Worm (Caenorhabditis elegans) whole organism, L3 larva: ENCODE results near the gene T08D10.4.

Experiments
- ZK546.5 ChIP-seq: sonication (generic microtip); optimal IDR thresholded peaks from 2 replicates; lab custom pipeline; 2017; ENCODE audit warnings: missing biosample characterization, missing genetic modification characterization
- aly-2 ChIP-seq: fragments of 150-350 bp; optimal IDR thresholded peaks from 2 replicates; lab custom pipeline; 2014; ENCODE audit warnings: missing biosample characterization, missing genetic modification characterization
- ama-1 ChIP-seq: fragments of 150-350 bp; optimal IDR thresholded peaks from 2 replicates; lab custom pipeline; 2018
- ceh-16 ChIP-seq: sonication (generic microtip); optimal IDR thresholded peaks from 2 replicates; lab custom pipeline; 2017; ENCODE audit warnings: missing biosample characterization, missing genetic modification characterization
- ceh-82 ChIP-seq: fragments of 150-350 bp; optimal IDR thresholded peaks from 2 replicates; lab custom pipeline; 2014; ENCODE audit warnings: missing biosample characterization, missing genetic modification characterization
- ceh-9 ChIP-seq: sonication (generic microtip); optimal IDR thresholded peaks from 2 replicates; lab custom pipeline; 2018; ENCODE audit warnings: missing biosample characterization, missing genetic modification characterization
- daf-12 ChIP-seq: fragments of 150-350 bp; optimal IDR thresholded peaks from 2 replicates; lab custom pipeline; 2014; ENCODE audit warnings: missing biosample characterization, missing genetic modification reagents, missing genetic modification characterization
- egl-27 ChIP-seq: sonication (generic microtip); optimal IDR thresholded peaks from 4 replicates; lab custom pipeline; 2017; ENCODE audit warnings: missing biosample characterization, missing genetic modification reagents, missing genetic modification characterization
- egl-5 ChIP-seq: fragments of 150-350 bp; optimal IDR thresholded peaks from 2 replicates; lab custom pipeline; 2017; ENCODE audit warnings: missing biosample characterization, missing genetic modification reagents, missing genetic modification characterization, inconsistent platforms
- elt-1 ChIP-seq: fragments of 150-350 bp; optimal IDR thresholded peaks from 2 replicates; lab custom pipeline; 2014; ENCODE audit warnings: missing biosample characterization, missing genetic modification characterization
- elt-2 ChIP-seq: sonication (generic microtip); optimal IDR thresholded peaks from 2 replicates; lab custom pipeline; 2016; ENCODE audit warnings: missing genetic modification reagents, mild to moderate bottlenecking, missing genetic modification characterization, missing compliant biosample characterization
- elt-3 ChIP-seq, 3 experiments: fragments of 150-350 bp in 1 of 3; sonication (generic microtip) in 2 of 3; optimal IDR thresholded peaks; 2 replicates in 2 of 3; 4 replicates in 1 of 3; lab custom pipeline; 2014 to 2017; ENCODE audit warnings: missing biosample characterization in 3 of 3, missing genetic modification characterization in 3 of 3
- eor-1 ChIP-seq, 2 experiments: fragments of 150-350 bp; optimal IDR thresholded peaks; 2 replicates each; lab custom pipeline; 2014 to 2018; ENCODE audit warnings: missing biosample characterization in 2 of 2, missing genetic modification characterization in 2 of 2
- fkh-10 ChIP-seq: sonication (generic microtip); optimal IDR thresholded peaks from 2 replicates; lab custom pipeline; 2017; ENCODE audit warnings: missing biosample characterization, missing genetic modification reagents, missing genetic modification characterization
- fkh-2 ChIP-seq: fragments of 150-350 bp; optimal IDR thresholded peaks from 2 replicates; lab custom pipeline; 2014; ENCODE audit warnings: missing biosample characterization, missing genetic modification reagents, missing genetic modification characterization
- hmg-11 ChIP-seq: sonication (generic microtip); optimal IDR thresholded peaks from 2 replicates; lab custom pipeline; 2016; ENCODE audit warnings: missing genetic modification characterization, missing compliant biosample characterization
- lin-15B ChIP-seq: fragments of 150-350 bp; optimal IDR thresholded peaks from 2 replicates; lab custom pipeline; 2014; ENCODE audit warnings: missing biosample characterization, missing genetic modification characterization
- lin-39 ChIP-seq: fragments of 150-350 bp; optimal IDR thresholded peaks from 2 replicates; lab custom pipeline; 2018; ENCODE audit warnings: missing biosample characterization, missing genetic modification reagents, missing genetic modification characterization
- lsy-12 ChIP-seq: sonication (generic microtip); optimal IDR thresholded peaks from 2 replicates; lab custom pipeline; 2016; ENCODE audit warnings: mild to moderate bottlenecking, missing genetic modification characterization, missing compliant biosample characterization
- mdl-1 ChIP-seq: fragments of 150-350 bp; optimal IDR thresholded peaks from 2 replicates; lab custom pipeline; 2014; ENCODE audit warnings: missing biosample characterization, missing genetic modification characterization
- mml-1 ChIP-seq: fragments of 150-350 bp; sonication (generic microtip); optimal IDR thresholded peaks from 3 replicates; lab custom pipeline; 2014; ENCODE audit warnings: missing biosample characterization, missing genetic modification characterization
- nfya-1 ChIP-seq: sonication (generic microtip); optimal IDR thresholded peaks from 2 replicates; lab custom pipeline; 2017; ENCODE audit warnings: missing genetic modification characterization, mild to moderate bottlenecking, missing compliant biosample characterization, antibody characterized with exemption, moderate library complexity; ENCODE audit not compliant: insufficient read depth
- nhr-12 ChIP-seq: fragments of 150-350 bp; optimal IDR thresholded peaks from 2 replicates; lab custom pipeline; 2014; ENCODE audit warnings: missing biosample characterization, missing genetic modification characterization
- nhr-23 ChIP-seq: fragments of 150-350 bp; optimal IDR thresholded peaks from 2 replicates; lab custom pipeline; 2014; ENCODE audit warnings: missing biosample characterization, missing genetic modification reagents, missing genetic modification characterization
- nhr-237 ChIP-seq: fragments of 150-350 bp; optimal IDR thresholded peaks from 2 replicates; lab custom pipeline; 2014; ENCODE audit warnings: missing biosample characterization, missing genetic modification characterization
- nhr-25 ChIP-seq: sonication (generic microtip); optimal IDR thresholded peaks from 2 replicates; lab custom pipeline; 2017; ENCODE audit warnings: missing biosample characterization, missing genetic modification characterization
- nhr-28 ChIP-seq: fragments of 150-350 bp; optimal IDR thresholded peaks from 2 replicates; lab custom pipeline; 2014; ENCODE audit warnings: missing biosample characterization, missing genetic modification characterization
- nhr-43 ChIP-seq: sonication (generic microtip); optimal IDR thresholded peaks from 2 replicates; lab custom pipeline; 2016; ENCODE audit warnings: mild to moderate bottlenecking, missing genetic modification characterization, missing compliant biosample characterization; ENCODE audit not compliant: poor library complexity, severe bottlenecking
- nhr-76 ChIP-seq: fragments of 150-350 bp; sonication (generic microtip); optimal IDR thresholded peaks from 5 replicates; lab custom pipeline; 2014; ENCODE audit warnings: missing biosample characterization, missing genetic modification characterization
- nhr-77 ChIP-seq: fragments of 150-350 bp; optimal IDR thresholded peaks from 2 replicates; lab custom pipeline; 2014; ENCODE audit warnings: missing biosample characterization, missing genetic modification characterization
- pqm-1 ChIP-seq: fragments of 150-350 bp; optimal IDR thresholded peaks from 2 replicates; lab custom pipeline; 2017; ENCODE audit warnings: missing biosample characterization, missing genetic modification characterization, inconsistent platforms
- sea-2 ChIP-seq: fragments of 150-350 bp; sonication (generic microtip); optimal IDR thresholded peaks from 4 replicates; lab custom pipeline; 2014; ENCODE audit warnings: missing biosample characterization, missing genetic modification reagents, missing genetic modification characterization
- skn-1 ChIP-seq: fragments of 150-350 bp; optimal IDR thresholded peaks from 2 replicates; lab custom pipeline; 2014; ENCODE audit warnings: missing biosample characterization, missing genetic modification characterization
- snpc-4 ChIP-seq: fragments of 150-350 bp; optimal IDR thresholded peaks from 2 replicates; lab custom pipeline; 2014; ENCODE audit warnings: missing biosample characterization, missing genetic modification characterization
- tbx-2 ChIP-seq: sonication (generic microtip); optimal IDR thresholded peaks from 2 replicates; lab custom pipeline; 2016; ENCODE audit warnings: mild to moderate bottlenecking, missing genetic modification characterization, missing compliant biosample characterization
- unc-39 ChIP-seq: sonication (generic microtip); optimal IDR thresholded peaks from 4 replicates; lab custom pipeline; 2017; ENCODE audit warnings: missing biosample characterization, missing genetic modification characterization
- unc-62 ChIP-seq: fragments of 150-350 bp; sonication (generic microtip); optimal IDR thresholded peaks from 4 replicates; lab custom pipeline; 2014; ENCODE audit warnings: missing biosample characterization, missing genetic modification reagents, missing genetic modification characterization
- zag-1 ChIP-seq: fragments of 150-350 bp; optimal IDR thresholded peaks from 2 replicates; lab custom pipeline; 2014; ENCODE audit warnings: missing biosample characterization, missing genetic modification characterization
- ztf-11 ChIP-seq: fragments of 150-350 bp; optimal IDR thresholded peaks from 2 replicates; lab custom pipeline; 2014; ENCODE audit warnings: missing biosample characterization, missing genetic modification characterization
- ztf-4 ChIP-seq: fragments of 150-350 bp; optimal IDR thresholded peaks from 2 replicates; lab custom pipeline; 2014; ENCODE audit warnings: missing biosample characterization, missing genetic modification characterization

T08D10.4 gene

DNA sequence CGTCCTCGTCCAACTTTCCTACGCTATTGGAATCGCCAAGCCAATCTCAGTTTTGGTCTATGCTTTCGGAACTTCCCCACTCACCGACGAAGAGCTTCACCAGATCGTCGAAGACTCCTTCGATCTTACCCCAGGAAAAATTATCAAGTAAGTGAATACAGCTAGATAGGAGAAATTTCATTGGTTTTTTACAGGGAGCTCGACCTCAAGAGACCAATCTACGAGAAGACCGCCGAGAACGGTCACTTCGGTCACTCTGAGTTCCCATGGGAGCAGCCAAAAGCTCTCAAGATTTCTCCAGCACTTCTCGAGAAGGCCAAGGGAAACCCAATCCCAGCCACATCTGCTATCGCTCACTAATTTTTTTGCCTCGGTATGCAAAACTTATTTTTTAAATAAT, 13.9 kb upstream of the T08D10.4 start:
- no peak for TF ChIP-seq nhr-77
- no peak for TF ChIP-seq elt-3 (tag; optimal IDR thresholded peaks at IDR 0.05; lab: Kevin White, UChicago)
- no peak for TF ChIP-seq sea-2 (GFP tag; lab: Kevin White, UChicago)
- TF ChIP-seq nhr-23 (tag; lab: Kevin White, UChicago) = no peak
- TF ChIP-seq lsy-12 (tag; lab: Kevin White, UChicago) = no peak
- no peak for TF ChIP-seq ceh-82 (tag; lab: Kevin White, UChicago)

DNA sequence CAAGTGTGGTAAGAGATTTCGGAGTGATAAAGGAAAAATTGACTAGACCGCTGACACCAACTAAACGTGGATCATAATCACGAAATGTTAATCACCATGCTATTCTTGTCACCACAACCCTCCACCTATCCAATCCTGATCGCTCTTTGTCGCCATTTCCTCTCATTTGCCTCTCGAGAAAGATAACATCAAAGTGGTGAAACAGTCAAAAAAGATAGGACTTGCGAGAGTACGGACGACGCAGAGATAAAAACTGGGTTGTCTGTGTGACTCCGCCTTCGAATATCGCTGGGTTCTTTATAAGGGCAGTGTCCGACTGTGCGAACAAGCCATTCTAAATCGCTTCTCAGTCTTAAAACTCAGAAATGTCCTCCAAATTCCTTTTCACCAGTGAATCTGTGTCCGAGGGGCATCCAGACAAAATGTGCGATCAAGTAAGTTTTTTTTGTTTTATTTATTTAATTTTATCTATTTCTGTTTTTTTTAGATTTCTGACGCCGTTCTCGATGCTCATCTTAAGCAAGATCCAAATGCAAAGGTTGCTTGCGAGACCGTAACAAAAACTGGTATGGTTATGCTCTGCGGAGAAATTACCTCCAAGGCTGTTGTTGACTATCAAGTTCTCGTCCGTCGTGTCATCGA, 12.7 kb upstream of the T08D10.4 start, which contains the start of gene sams-1:
Gene sams-1, plus strand, starts transcription at position 300 of the 642 bp plus-strand sequence.
- TF ChIP-seq egl-27 (tag; lab: Kevin White, UChicago) (no peak), mml-1 (tag; lab: Kevin White, UChicago) (no peak), nhr-23 (tag; lab: Kevin White, UChicago) (peak; percentile 17), ceh-16 (tag; lab: Kevin White, UChicago) (no peak), daf-12 (tag; lab: Kevin White, UChicago) (no peak), nhr-28 (tag; lab: Kevin White, UChicago) (no peak), nhr-237 (no peak), nhr-12 (tag; lab: Kevin White, UChicago) (no peak), elt-2 (tag; lab: Kevin White, UChicago) (peak; percentile 75), mdl-1 (no peak), snpc-4 (tag; lab: Kevin White, UChicago) (no peak), nfya-1 (peak; percentile 5), nhr-76 (tag; lab: Kevin White, UChicago) (no peak), skn-1 (tag; lab: Kevin White, UChicago) (no peak), lin-15B (no peak), zag-1 (tag; lab: Kevin White, UChicago) (no peak), nhr-43 (peak; percentile 32), fkh-10 (GFP tag; lab: Kevin White, UChicago) (no peak), nhr-25 (tag; lab: Kevin White, UChicago) (peak; percentile 11), ztf-11 (tag; lab: Kevin White, UChicago) (no peak), tbx-2 (tag; lab: Kevin White, UChicago) (no peak), pqm-1 (tag; lab: Kevin White, UChicago) (peak; percentile 39), egl-5 (tag; lab: Kevin White, UChicago) (no peak), fkh-2 (tag; lab: Kevin White, UChicago) (no peak), ztf-4 (tag; lab: Kevin White, UChicago) (no peak), aly-2 (tag; lab: Kevin White, UChicago) (no peak), lsy-12 (tag; lab: Kevin White, UChicago) (no peak), ama-1 (lab: Kevin White, UChicago) (peak; percentile 59), elt-1 (peak; percentile 76), elt-3 (tag; optimal IDR thresholded peaks at IDR 0.05; lab: Kevin White, UChicago) (peak in 1 of 3 experiments; percentile 29), nhr-77 (no peak), hmg-11 (no peak), eor-1 (tag; optimal IDR thresholded peaks at IDR 0.05; lab: Kevin White, UChicago) (no peak), ceh-9 (tag; lab: Kevin White, UChicago) (no peak), ceh-82 (tag; lab: Kevin White, UChicago) (no peak), lin-39 (tag; lab: Kevin White, UChicago) (no peak), unc-62 (GFP tag; lab: Kevin White, UChicago) (no peak), unc-39 (tag; lab: Kevin White, UChicago) (no peak), ZK546.5 (tag; lab: Kevin White, UChicago) (no peak)

- TF ChIP-seq egl-5 (tag; lab: Kevin White, UChicago) (no peak), nhr-23 (tag; lab: Kevin White, UChicago) (peak; percentile 3)
Measured at ce11 chrX:11965163-11965562, 12.0 kb upstream of the T08D10.4 start.
